Worm (Caenorhabditis elegans) whole organism, mixed stage, embryonic: ENCODE measurements around the gene Y6D1A.1.

ENCODE experiments used
- lin-32 ChIP-seq: fragments of 200-800 bp; sonication (Bioruptor generic); optimal IDR thresholded peaks from 2 replicates; lab custom pipeline; 2018; ENCODE audit warnings: mild to moderate bottlenecking, missing genetic modification characterization, missing compliant biosample characterization
- mab-5 ChIP-seq: fragments of 150-350 bp; optimal IDR thresholded peaks from 2 replicates; lab custom pipeline; 2014; ENCODE audit warnings: missing biosample characterization, missing genetic modification characterization
- mls-2 ChIP-seq: sonication (generic microtip); optimal IDR thresholded peaks from 2 replicates; lab custom pipeline; 2016; ENCODE audit warnings: mild to moderate bottlenecking, missing genetic modification characterization, moderate library complexity, missing compliant biosample characterization
- unc-39 ChIP-seq: fragments of 150-350 bp; optimal IDR thresholded peaks from 2 replicates; lab custom pipeline; 2014; ENCODE audit warnings: missing biosample characterization, missing genetic modification characterization
- unc-62 ChIP-seq: fragments of 150-350 bp; optimal IDR thresholded peaks from 2 replicates; lab custom pipeline; 2014; ENCODE audit warnings: missing biosample characterization, missing genetic modification reagents, missing genetic modification characterization

DNA sequence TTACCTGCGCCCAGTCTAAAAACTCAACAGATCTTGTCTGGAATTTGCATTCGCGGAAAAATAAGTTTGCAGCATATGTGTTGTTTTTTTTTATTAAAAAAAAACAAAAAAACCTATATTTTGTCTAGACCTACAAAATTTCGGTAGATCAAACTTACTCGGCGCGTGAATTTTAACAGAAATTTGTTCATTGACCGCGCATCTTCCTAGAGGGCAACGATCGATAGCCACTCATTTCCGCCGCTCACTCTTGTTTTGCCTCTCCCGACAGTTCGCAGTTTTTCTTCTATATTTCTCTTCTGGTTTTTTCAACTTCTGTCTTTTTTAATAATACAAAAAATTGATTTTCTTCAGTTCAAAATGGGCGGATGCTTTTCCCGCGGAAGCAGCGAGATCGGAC lies 13.0 kb downstream of the Y6D1A.1 start, which contains the start of gene F43G6.7:
- TF ChIP-seq unc-39 (no peak), mab-5 (tag; lab: Kevin White, UChicago) (no peak), lin-32 (GFP tag; lab: Kevin White, UChicago) (no peak), unc-62 (no peak), mls-2 (tag; lab: Kevin White, UChicago) (no peak)
